Worm (Caenorhabditis elegans): Measurements from ENCODE around the gene hars-1.

ce11 chrIV:10884263-10884662, 25.5 kb downstream of the hars-1 start, which contains the start of gene F13E9.5:
- no peak for TF ChIP-seq ztf-29 (GFP tag; IDR thresholded peaks at IDR 0.05)
- no peak for TF ChIP-seq flt-1 (GFP tag; IDR thresholded peaks at IDR 0.05)
